Fruit fly (Drosophila melanogaster) whole organism, embryonic: Measurements from ENCODE around the gene Agpat1.

Experiments
- Atf-2 ChIP-seq: fragments of 200-800 bp; sonication (Bioruptor generic); optimal IDR thresholded peaks from 2 replicates; lab custom pipeline; 2016; ENCODE audit warnings: missing biosample characterization, missing genetic modification characterization
- Atf6 ChIP-seq: fragments of 200-800 bp; sonication (Bioruptor generic); IDR thresholded peaks from 2 replicates; pipeline ENCODE4 v1.3.6; 2022; ENCODE audit warnings: missing biosample characterization, missing genetic modification characterization
- CG11695 ChIP-seq: fragments of 200-800 bp; sonication (Bioruptor generic); IDR thresholded peaks from 3 replicates; pipeline ENCODE4 v1.3.6; 2022; ENCODE audit warnings: missing biosample characterization, missing genetic modification characterization
- CG11696 ChIP-seq: fragments of 200-800 bp; sonication (Bioruptor generic); IDR thresholded peaks from 2 replicates; pipeline ENCODE4 v1.3.6; 2022; ENCODE audit warnings: missing biosample characterization, missing genetic modification characterization
- CG1233 ChIP-seq: fragments of 200-800 bp; sonication (Bioruptor generic); optimal IDR thresholded peaks from 4 replicates; lab custom pipeline; 2018; ENCODE audit warnings: missing biosample characterization, mild to moderate bottlenecking, missing genetic modification characterization
- CG12744 ChIP-seq: fragments of 200-800 bp; sonication (Bioruptor generic); optimal IDR thresholded peaks from 2 replicates; lab custom pipeline; 2016; ENCODE audit warnings: missing biosample characterization, missing genetic modification characterization
- CG14441 ChIP-seq: fragments of 200-800 bp; sonication (Bioruptor generic); IDR thresholded peaks from 2 replicates; pipeline ENCODE4 v1.3.6; 2022; ENCODE audit warnings: missing biosample characterization, missing genetic modification characterization
- CG14965 ChIP-seq: fragments of 200-800 bp; sonication (Bioruptor generic); optimal IDR thresholded peaks from 2 replicates; lab custom pipeline; 2016; ENCODE audit warnings: missing biosample characterization, missing genetic modification characterization, borderline replicate concordance
- CG15269 ChIP-seq: fragments of 200-800 bp; sonication (Bioruptor generic); optimal IDR thresholded peaks from 2 replicates; lab custom pipeline; 2018; ENCODE audit warnings: missing biosample characterization, mild to moderate bottlenecking, missing genetic modification characterization, moderate library complexity
- CG18476 ChIP-seq: fragments of 200-800 bp; sonication (Bioruptor generic); optimal IDR thresholded peaks from 2 replicates; lab custom pipeline; 2016; ENCODE audit warnings: missing biosample characterization, mild to moderate bottlenecking, missing genetic modification characterization
- CG2129 ChIP-seq: fragments of 200-800 bp; sonication (Bioruptor generic); IDR thresholded peaks from 2 replicates; pipeline ENCODE4 v1.3.6; 2022; ENCODE audit warnings: missing biosample characterization, missing genetic modification characterization; ENCODE audit not compliant: partially characterized antibody
- CG2202 ChIP-seq: fragments of 200-800 bp; sonication (Bioruptor generic); optimal IDR thresholded peaks from 2 replicates; lab custom pipeline; 2018; ENCODE audit warnings: missing biosample characterization, mild to moderate bottlenecking, missing genetic modification characterization
- CG30020 ChIP-seq: fragments of 200-800 bp; optimal IDR thresholded peaks from 2 replicates; lab custom pipeline; 2019; ENCODE audit warnings: missing biosample characterization, mild to moderate bottlenecking, missing genetic modification characterization, moderate library complexity
- CG30431 ChIP-seq: fragments of 200-800 bp; sonication (Bioruptor generic); optimal IDR thresholded peaks from 2 replicates; lab custom pipeline; 2017; ENCODE audit warnings: missing biosample characterization, missing genetic modification characterization
- CG31441 ChIP-seq: fragments of 200-800 bp; sonication (Bioruptor generic); IDR thresholded peaks from 2 replicates; pipeline ENCODE4 v1.3.6; 2022; ENCODE audit warnings: missing biosample characterization, missing genetic modification characterization
- CG6654 ChIP-seq: fragments of 200-800 bp; sonication (Bioruptor generic); optimal IDR thresholded peaks from 2 replicates; lab custom pipeline; 2017; ENCODE audit warnings: missing biosample characterization, mild to moderate bottlenecking, missing genetic modification characterization
- CG7372 ChIP-seq: fragments of 200-800 bp; sonication (Bioruptor generic); IDR thresholded peaks from 2 replicates; pipeline ENCODE4 v1.3.6; 2022; ENCODE audit warnings: missing biosample characterization, missing genetic modification characterization
- CG7928 ChIP-seq: fragments of 200-800 bp; sonication (Bioruptor generic); optimal IDR thresholded peaks from 2 replicates; lab custom pipeline; 2017; ENCODE audit warnings: missing biosample characterization, mild to moderate bottlenecking, missing genetic modification characterization
- CG8359 ChIP-seq: fragments of 200-800 bp; sonication (Bioruptor generic); optimal IDR thresholded peaks from 2 replicates; lab custom pipeline; 2017; ENCODE audit warnings: missing biosample characterization, mild to moderate bottlenecking, missing genetic modification characterization, borderline replicate concordance
- Dp ChIP-seq: fragments of 200-800 bp; sonication (Bioruptor generic); optimal IDR thresholded peaks from 2 replicates; lab custom pipeline; 2018; ENCODE audit warnings: missing biosample characterization, mild to moderate bottlenecking, missing genetic modification characterization, moderate library complexity
- Fer2 ChIP-seq: fragments of 200-800 bp; sonication (Bioruptor generic); optimal IDR thresholded peaks from 2 replicates; lab custom pipeline; 2018; ENCODE audit warnings: missing biosample characterization, mild to moderate bottlenecking, missing genetic modification characterization, moderate library complexity
- Gsc ChIP-seq: fragments of 200-800 bp; sonication (Bioruptor generic); IDR thresholded peaks from 2 replicates; pipeline ENCODE4 v1.3.6; 2022; ENCODE audit warnings: missing biosample characterization, missing genetic modification characterization
- HmgD ChIP-seq: fragments of 200-800 bp; sonication (Bioruptor generic); optimal IDR thresholded peaks from 3 replicates; lab custom pipeline; 2016; ENCODE audit warnings: missing biosample characterization, missing genetic modification characterization
- NC2α ChIP-seq: fragments of 200-800 bp; sonication (Bioruptor generic); optimal IDR thresholded peaks from 2 replicates; lab custom pipeline; 2016; ENCODE audit warnings: missing biosample characterization, missing genetic modification characterization
- NfI ChIP-seq: fragments of 200-800 bp; sonication (Bioruptor generic); optimal IDR thresholded peaks from 3 replicates; lab custom pipeline; 2018; ENCODE audit warnings: missing biosample characterization, mild to moderate bottlenecking, missing genetic modification characterization, moderate library complexity
- Ptx1 ChIP-seq: fragments of 200-800 bp; sonication (Bioruptor generic); IDR thresholded peaks from 2 replicates; pipeline ENCODE4 v1.3.6; 2022; ENCODE audit warnings: missing biosample characterization, missing genetic modification characterization
- Sin3A ChIP-seq: fragments of >200 bp; optimal IDR thresholded peaks from 2 replicates; lab custom pipeline; 2018
- Spps ChIP-seq: fragments of 200-800 bp; sonication (Bioruptor generic); optimal IDR thresholded peaks from 2 replicates; lab custom pipeline; 2018; ENCODE audit warnings: missing biosample characterization, mild to moderate bottlenecking, missing genetic modification characterization
- Sry-β ChIP-seq: fragments of 200-800 bp; sonication (Bioruptor generic); optimal IDR thresholded peaks from 2 replicates; lab custom pipeline; 2018; ENCODE audit warnings: missing biosample characterization, mild to moderate bottlenecking, missing genetic modification characterization, moderate library complexity
- ab ChIP-seq: fragments of 200-800 bp; sonication (Bioruptor generic); optimal IDR thresholded peaks from 2 replicates; lab custom pipeline; 2016; ENCODE audit warnings: missing biosample characterization, missing genetic modification characterization
- ac ChIP-seq: fragments of 200-800 bp; sonication (Bioruptor generic); optimal IDR thresholded peaks from 3 replicates; lab custom pipeline; 2017; ENCODE audit warnings: missing biosample characterization, mild to moderate bottlenecking, missing genetic modification characterization
- corto ChIP-seq: fragments of 200-800 bp; sonication (Bioruptor generic); optimal IDR thresholded peaks from 2 replicates; lab custom pipeline; 2016; ENCODE audit warnings: missing biosample characterization, mild to moderate bottlenecking, missing genetic modification characterization, moderate library complexity
- disco-r ChIP-seq: fragments of 200-800 bp; sonication (Bioruptor generic); optimal IDR thresholded peaks from 2 replicates; lab custom pipeline; 2016; ENCODE audit warnings: missing biosample characterization, missing genetic modification characterization
- insv ChIP-seq, 2 experiments: fragments of 200-800 bp; sonication (Bioruptor generic); optimal IDR thresholded peaks; 3 replicates each; lab custom pipeline; 2016 to 2018; ENCODE audit warnings: missing biosample characterization in 2 of 2, missing genetic modification characterization in 2 of 2
- kni ChIP-seq: fragments of 200-800 bp; sonication (Bioruptor generic); optimal IDR thresholded peaks from 3 replicates; lab custom pipeline; 2017; ENCODE audit warnings: mild to moderate bottlenecking, missing biosample characterization, missing genetic modification reagents, missing genetic modification characterization
- odd ChIP-seq: fragments of 200-800 bp; sonication (Bioruptor generic); optimal IDR thresholded peaks from 2 replicates; lab custom pipeline; 2017; ENCODE audit warnings: missing biosample characterization, mild to moderate bottlenecking, missing genetic modification characterization
- org-1 ChIP-seq: fragments of 200-800 bp; sonication (Bioruptor generic); optimal IDR thresholded peaks from 2 replicates; lab custom pipeline; 2017; ENCODE audit warnings: missing biosample characterization, missing genetic modification characterization
- pb ChIP-seq: fragments of 200-800 bp; sonication (Bioruptor generic); optimal IDR thresholded peaks from 3 replicates; lab custom pipeline; 2016; ENCODE audit warnings: missing biosample characterization, missing genetic modification characterization
- pfk ChIP-seq: fragments of 200-800 bp; sonication (Bioruptor generic); optimal IDR thresholded peaks from 2 replicates; lab custom pipeline; 2018; ENCODE audit warnings: missing biosample characterization, mild to moderate bottlenecking, missing genetic modification characterization, moderate library complexity
- run ChIP-seq: fragments of 200-800 bp; sonication (Bioruptor generic); optimal IDR thresholded peaks from 3 replicates; lab custom pipeline; 2018; ENCODE audit warnings: missing biosample characterization, mild to moderate bottlenecking, missing genetic modification characterization
- stc ChIP-seq: fragments of 200-800 bp; sonication (Bioruptor generic); IDR thresholded peaks from 2 replicates; pipeline ENCODE4 v1.3.6; 2022; ENCODE audit warnings: missing biosample characterization, missing genetic modification characterization
- stwl ChIP-seq: fragments of 200-800 bp; sonication (Bioruptor generic); optimal IDR thresholded peaks from 3 replicates; lab custom pipeline; 2018; ENCODE audit warnings: missing biosample characterization, mild to moderate bottlenecking, missing genetic modification characterization, moderate library complexity
- tin ChIP-seq: fragments of 200-800 bp; sonication (Bioruptor generic); optimal IDR thresholded peaks from 3 replicates; lab custom pipeline; 2016; ENCODE audit warnings: missing biosample characterization, missing genetic modification characterization
- tll ChIP-seq, 2 experiments: fragments of 200-800 bp in 1 of 2; fragments of >200 bp in 1 of 2; sonication (Bioruptor generic) in 1 of 2; optimal IDR thresholded peaks; 2 replicates each; lab custom pipeline; 2017 to 2019; ENCODE audit warnings: missing biosample characterization in 2 of 2, missing genetic modification characterization in 2 of 2, mild to moderate bottlenecking in 1 of 2, moderate library complexity in 1 of 2
- trem ChIP-seq: fragments of 200-800 bp; optimal IDR thresholded peaks from 3 replicates; lab custom pipeline; 2019; ENCODE audit warnings: missing biosample characterization, mild to moderate bottlenecking, missing genetic modification characterization, moderate library complexity
- unc-4 ChIP-seq: fragments of 200-800 bp; sonication (Bioruptor generic); IDR thresholded peaks from 2 replicates; pipeline ENCODE4 v1.3.6; 2022; ENCODE audit warnings: missing biosample characterization, missing genetic modification characterization; ENCODE audit not compliant: partially characterized antibody
- wek ChIP-seq: fragments of 200-800 bp; sonication (Bioruptor generic); optimal IDR thresholded peaks from 3 replicates; lab custom pipeline; 2018; ENCODE audit warnings: missing biosample characterization, mild to moderate bottlenecking, missing genetic modification characterization, moderate library complexity
- zen ChIP-seq: fragments of 200-800 bp; sonication (Bioruptor generic); optimal IDR thresholded peaks from 3 replicates; lab custom pipeline; 2018; ENCODE audit warnings: missing biosample characterization, mild to moderate bottlenecking, missing genetic modification characterization, moderate library complexity

Gene Agpat1

DNA sequence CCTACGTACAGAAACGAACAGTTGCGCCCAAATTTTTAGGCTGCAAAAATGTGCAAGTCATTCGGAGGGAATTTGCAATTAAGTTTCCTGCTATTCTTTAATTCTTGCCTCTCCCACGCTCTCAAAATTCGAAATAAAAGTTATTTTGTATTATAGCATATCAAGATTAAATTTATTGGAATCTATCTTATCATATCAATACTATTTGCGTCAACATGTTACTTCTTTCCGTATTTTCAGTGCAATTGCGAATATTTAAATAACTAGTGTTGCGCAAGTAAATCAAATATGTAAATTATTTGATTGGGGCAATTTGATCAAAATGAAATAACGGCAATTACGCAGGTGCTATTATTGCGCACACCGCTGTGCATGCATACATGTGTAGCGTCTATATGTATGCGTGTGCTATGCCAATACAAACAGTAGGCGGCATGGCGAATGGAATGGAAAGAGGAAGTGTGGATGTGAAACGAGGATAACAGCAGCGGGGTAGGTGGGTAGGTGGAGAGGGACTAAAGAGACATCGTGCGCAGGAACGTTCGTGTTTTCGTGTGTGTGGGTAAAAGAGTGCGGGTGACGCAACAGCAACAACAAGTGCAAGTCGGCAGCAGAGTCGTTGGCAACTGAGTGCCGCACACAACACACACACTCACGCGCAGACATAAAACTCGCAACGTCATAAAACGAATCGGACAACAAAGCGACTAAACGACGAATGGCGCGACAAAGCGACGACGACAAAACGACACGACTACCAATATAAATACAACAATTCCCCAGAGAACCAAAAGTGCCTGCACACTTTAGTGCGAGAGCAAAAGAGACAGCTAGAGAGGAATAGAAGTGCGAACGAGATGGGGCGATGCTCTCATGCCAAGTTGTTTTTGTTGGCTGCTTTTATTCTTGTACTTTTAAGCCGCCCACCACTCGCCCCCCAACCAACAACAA, 29.3 kb upstream of the Agpat1 start (continued):
- TF ChIP-seq CG6654 (peak; percentile 86), Atf6 (GFP tag; lab: Robert Waterston, UW) (peak; percentile 74), Spps (tag; lab: Kevin White, UChicago) (peak; percentile 78), tin (GFP tag; lab: Kevin White, UChicago) (peak; percentile 90), unc-4 (no peak), CG11695 (GFP tag; lab: Robert Waterston, UW) (peak; percentile 87), stwl (tag; lab: Kevin White, UChicago) (no peak), CG14965 (GFP tag; lab: Kevin White, UChicago) (peak; percentile 30), Sry-β (peak; percentile 59), disco-r (GFP tag; lab: Kevin White, UChicago) (peak; percentile 76), HmgD (GFP tag; lab: Kevin White, UChicago) (peak; percentile 53), CG2202 (tag; lab: Kevin White, UChicago) (peak; percentile 83), NC2α (GFP tag; lab: Kevin White, UChicago) (peak; percentile 76), tll (GFP tag; optimal IDR thresholded peaks at IDR 0.05; lab: Kevin White, UChicago) (peak in 1 of 2 experiments; percentile 30), Ptx1 (GFP tag; lab: Robert Waterston, UW) (peak; percentile 84), ab (GFP tag; lab: Kevin White, UChicago) (peak; percentile 84), CG7372 (GFP tag; lab: Robert Waterston, UW) (peak; percentile 81), pfk (peak; percentile 38), CG30020 (tag; lab: Kevin White, UChicago) (peak; percentile 79), CG7928 (GFP tag; lab: Kevin White, UChicago) (peak; percentile 74), CG31441 (GFP tag; lab: Robert Waterston, UW) (peak; percentile 87), odd (GFP tag; lab: Kevin White, UChicago) (peak; percentile 93), CG2129 (GFP tag; lab: Robert Waterston, UW) (no peak), pb (peak; percentile 92), CG1233 (GFP tag; lab: Kevin White, UChicago) (peak; percentile 96), CG11696 (GFP tag; lab: Robert Waterston, UW) (peak; percentile 97), Fer2 (peak; percentile 84), Atf-2 (peak; percentile 92), NfI (GFP tag; lab: Kevin White, UChicago) (peak; percentile 94), CG14441 (GFP tag; lab: Robert Waterston, UW) (peak; percentile 80), Dp (GFP tag; lab: Kevin White, UChicago) (no peak), CG18476 (GFP tag; lab: Kevin White, UChicago) (peak; percentile 93), trem (tag; lab: Kevin White, UChicago) (peak; percentile 83), insv (GFP tag; optimal IDR thresholded peaks at IDR 0.05; lab: Kevin White, UChicago) (peak in 1 of 2 experiments; percentile 71), stc (GFP tag; lab: Robert Waterston, UW) (peak; percentile 74), run (tag; lab: Kevin White, UChicago) (peak; percentile 79), corto (GFP tag; lab: Kevin White, UChicago) (peak; percentile 71), CG30431 (peak; percentile 93), CG12744 (GFP tag; lab: Kevin White, UChicago) (peak; percentile 82), CG8359 (GFP tag; lab: Kevin White, UChicago) (peak; percentile 85), ac (GFP tag; lab: Kevin White, UChicago) (peak; percentile 88), kni (peak; percentile 81), zen (peak; percentile 88), org-1 (GFP tag; lab: Kevin White, UChicago) (peak; percentile 97), wek (GFP tag; lab: Kevin White, UChicago) (peak; percentile 65), Gsc (GFP tag; lab: Robert Waterston, UW) (no peak), CG15269 (peak; percentile 94), Sin3A (lab: Kevin White, UChicago) (no peak)
